Fruit fly (Drosophila melanogaster) whole organism, embryonic: Measurements from ENCODE around the gene CG14110.

ENCODE experiments used
- Abd-B ChIP-seq: fragments of 200-800 bp; sonication (Bioruptor generic); optimal IDR thresholded peaks from 2 replicates; lab custom pipeline; 2018; ENCODE audit warnings: missing biosample characterization, mild to moderate bottlenecking, missing genetic modification characterization, moderate library complexity
- CG10147 ChIP-seq: fragments of 200-800 bp; sonication (Bioruptor generic); optimal IDR thresholded peaks from 2 replicates; lab custom pipeline; 2019; ENCODE audit warnings: missing biosample characterization, mild to moderate bottlenecking, missing genetic modification characterization, moderate library complexity
- CG10543 ChIP-seq: fragments of 200-800 bp; sonication (Bioruptor generic); optimal IDR thresholded peaks from 3 replicates; lab custom pipeline; 2017; ENCODE audit warnings: missing biosample characterization, mild to moderate bottlenecking, missing genetic modification characterization, moderate library complexity
- CG14710 ChIP-seq: fragments of 200-800 bp; sonication (Bioruptor generic); optimal IDR thresholded peaks from 3 replicates; lab custom pipeline; 2019; ENCODE audit warnings: missing biosample characterization, mild to moderate bottlenecking, missing genetic modification characterization, moderate library complexity
- CG32772 ChIP-seq: fragments of 200-800 bp; sonication (Bioruptor generic); IDR thresholded peaks from 2 replicates; pipeline ENCODE4 v1.3.6; 2022; ENCODE audit warnings: missing biosample characterization, missing genetic modification characterization
- H2.0 ChIP-seq: fragments of 200-800 bp; sonication (Bioruptor generic); IDR thresholded peaks from 2 replicates; pipeline ENCODE4 v1.3.6; 2022; ENCODE audit warnings: missing biosample characterization, missing genetic modification characterization
- Lpt ChIP-seq: fragments of >200 bp; optimal IDR thresholded peaks from 2 replicates; lab custom pipeline; 2018; ENCODE audit warnings: missing biosample characterization, missing genetic modification characterization
- Xbp1 ChIP-seq: fragments of 200-800 bp; sonication (Bioruptor generic); optimal IDR thresholded peaks from 3 replicates; lab custom pipeline; 2016; ENCODE audit warnings: missing biosample characterization, mild to moderate bottlenecking, missing genetic modification characterization
- corto ChIP-seq: fragments of 200-800 bp; sonication (Bioruptor generic); optimal IDR thresholded peaks from 2 replicates; lab custom pipeline; 2016; ENCODE audit warnings: missing biosample characterization, mild to moderate bottlenecking, missing genetic modification characterization, moderate library complexity
- lilli ChIP-seq: fragments of 200-800 bp; sonication (Bioruptor generic); optimal IDR thresholded peaks from 3 replicates; lab custom pipeline; 2016; ENCODE audit warnings: missing biosample characterization, missing genetic modification characterization
- mam ChIP-seq: fragments of 200-800 bp; sonication (Bioruptor generic); optimal IDR thresholded peaks from 3 replicates; lab custom pipeline; 2016; ENCODE audit warnings: missing biosample characterization, missing genetic modification characterization
- tx ChIP-seq: fragments of 200-800 bp; sonication (Bioruptor generic); optimal IDR thresholded peaks from 2 replicates; lab custom pipeline; 2016; ENCODE audit warnings: missing biosample characterization, missing genetic modification characterization
- yki ChIP-seq: fragments of >200 bp; optimal IDR thresholded peaks from 3 replicates; lab custom pipeline; 2018

DNA sequence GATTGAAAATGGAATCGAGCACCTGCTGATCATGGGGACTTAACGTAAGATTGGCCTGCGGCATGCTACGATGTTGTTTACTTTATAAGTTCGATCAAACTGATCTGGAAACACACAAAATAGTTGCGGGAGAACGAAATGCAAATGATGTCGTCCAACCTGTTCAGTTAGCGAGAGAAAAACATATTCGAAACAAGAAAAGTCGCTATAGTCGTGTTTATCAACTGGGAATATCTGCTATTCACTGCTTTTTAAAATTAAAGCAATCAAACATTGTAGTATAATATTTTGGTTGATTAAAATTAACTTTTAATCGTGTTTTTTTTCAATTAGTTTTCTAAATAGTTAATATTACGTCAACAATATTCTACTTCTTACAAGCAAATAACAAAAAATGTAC is 42.0 kb downstream of the CG14110 start, which contains the start of gene CG14105:
- TF ChIP-seq Xbp1 (no peak), yki (no peak), tx (no peak), H2.0 (GFP tag; lab: Robert Waterston, UW) (no peak), CG10147 (no peak), CG14710 (no peak), mam (GFP tag; lab: Kevin White, UChicago) (no peak), Abd-B (GFP tag; lab: Kevin White, UChicago) (no peak), lilli (GFP tag; lab: Kevin White, UChicago) (no peak), CG32772 (GFP tag; lab: Robert Waterston, UW) (no peak), corto (GFP tag; lab: Kevin White, UChicago) (no peak), CG10543 (GFP tag; lab: Kevin White, UChicago) (no peak), Lpt (GFP tag; lab: Kevin White, UChicago) (no peak)
